Worm (Caenorhabditis elegans) whole organism, mixed stage, embryonic: ENCODE results near the gene T01B4.3.

ENCODE experiments used
- M03D4.4 ChIP-seq: sonication (generic microtip); optimal IDR thresholded peaks from 2 replicates; lab custom pipeline; 2017; ENCODE audit warnings: mild to moderate bottlenecking, missing genetic modification characterization, missing compliant biosample characterization
- blmp-1 ChIP-seq: fragments of 150-350 bp; optimal IDR thresholded peaks from 2 replicates; lab custom pipeline; 2014; ENCODE audit warnings: missing biosample characterization, missing genetic modification characterization
- elt-3 ChIP-seq: fragments of 150-350 bp; optimal IDR thresholded peaks from 2 replicates; lab custom pipeline; 2014; ENCODE audit warnings: missing biosample characterization, missing genetic modification characterization
- lin-32 ChIP-seq: fragments of 200-800 bp; sonication (Bioruptor generic); optimal IDR thresholded peaks from 2 replicates; lab custom pipeline; 2018; ENCODE audit warnings: mild to moderate bottlenecking, missing genetic modification characterization, missing compliant biosample characterization
- lsy-2 ChIP-seq: fragments of 150-350 bp; optimal IDR thresholded peaks from 2 replicates; lab custom pipeline; 2014; ENCODE audit warnings: missing biosample characterization, missing genetic modification characterization
- mep-1 ChIP-seq: fragments of 150-350 bp; optimal IDR thresholded peaks from 2 replicates; lab custom pipeline; 2017; ENCODE audit warnings: missing biosample characterization, missing genetic modification reagents, missing genetic modification characterization, inconsistent platforms
- nhr-2 ChIP-seq: fragments of 150-350 bp; optimal IDR thresholded peaks from 2 replicates; lab custom pipeline; 2014; ENCODE audit warnings: missing biosample characterization, missing genetic modification characterization
- nhr-237 ChIP-seq: fragments of 150-350 bp; optimal IDR thresholded peaks from 2 replicates; lab custom pipeline; 2014; ENCODE audit warnings: missing biosample characterization, missing genetic modification characterization
- nhr-28 ChIP-seq: fragments of 150-350 bp; optimal IDR thresholded peaks from 2 replicates; lab custom pipeline; 2014; ENCODE audit warnings: missing biosample characterization, missing genetic modification characterization
- snpc-4 ChIP-seq: fragments of 150-350 bp; optimal IDR thresholded peaks from 2 replicates; lab custom pipeline; 2014; ENCODE audit warnings: missing biosample characterization, missing genetic modification characterization
- sptf-1 ChIP-seq: sonication (generic microtip); optimal IDR thresholded peaks from 2 replicates; lab custom pipeline; 2017; ENCODE audit warnings: mild to moderate bottlenecking, missing genetic modification characterization, moderate library complexity, missing compliant biosample characterization
- ztf-11 ChIP-seq: fragments of 150-350 bp; optimal IDR thresholded peaks from 2 replicates; lab custom pipeline; 2014; ENCODE audit warnings: missing biosample characterization, missing genetic modification characterization

DNA sequence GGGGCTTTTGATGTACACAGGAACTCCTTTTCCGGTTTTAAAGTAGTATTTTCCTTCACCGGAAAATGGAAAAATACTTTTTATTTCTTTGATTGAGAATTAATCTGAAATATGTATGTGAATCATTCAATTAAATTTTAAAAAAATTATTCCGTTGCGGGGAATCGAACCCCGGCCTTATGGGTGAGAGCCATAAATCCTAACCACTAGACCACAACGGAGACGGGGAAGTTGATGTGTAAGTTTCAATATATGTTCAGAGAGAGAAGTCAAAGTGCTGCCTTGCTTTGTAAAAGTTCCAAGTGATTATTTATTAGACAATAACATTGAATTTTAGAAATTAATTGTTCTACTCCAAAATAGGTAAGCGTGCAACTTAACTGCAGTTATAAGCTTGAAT is 46.4 kb downstream of the T01B4.3 start:
- TF ChIP-seq elt-3 (tag; lab: Kevin White, UChicago) (no peak), nhr-28 (tag; lab: Kevin White, UChicago) (no peak), ztf-11 (tag; lab: Kevin White, UChicago) (no peak), blmp-1 (tag; lab: Kevin White, UChicago) (no peak), mep-1 (tag; lab: Kevin White, UChicago) (no peak), lin-32 (GFP tag; lab: Kevin White, UChicago) (no peak), lsy-2 (tag; lab: Kevin White, UChicago) (no peak), M03D4.4 (tag; lab: Kevin White, UChicago) (no peak), sptf-1 (peak; percentile 8), nhr-237 (no peak), nhr-2 (no peak), snpc-4 (tag; lab: Kevin White, UChicago) (no peak)
